Worm (Caenorhabditis elegans) whole organism, L1 larva: ENCODE results near the gene R01E6.7.

Experiments used
- C04F5.9 ChIP-seq: sonication (generic microtip); optimal IDR thresholded peaks from 2 replicates; lab custom pipeline; 2016; ENCODE audit warnings: missing genetic modification characterization, missing compliant biosample characterization
- C34B4.2 ChIP-seq: sonication (generic microtip); optimal IDR thresholded peaks from 2 replicates; lab custom pipeline; 2017; ENCODE audit warnings: mild to moderate bottlenecking, missing genetic modification characterization, missing compliant biosample characterization
- ama-1 ChIP-seq: fragments of 150-350 bp; optimal IDR thresholded peaks from 2 replicates; lab custom pipeline; 2014
- blmp-1 ChIP-seq: fragments of 150-350 bp; optimal IDR thresholded peaks from 2 replicates; lab custom pipeline; 2014; ENCODE audit warnings: missing biosample characterization, missing genetic modification characterization
- ceh-63 ChIP-seq: fragments of 200-800 bp; sonication (Bioruptor generic); optimal IDR thresholded peaks from 2 replicates; lab custom pipeline; 2018; ENCODE audit warnings: mild to moderate bottlenecking, missing genetic modification characterization, missing compliant biosample characterization
- ceh-8 ChIP-seq: fragments of 200-800 bp; sonication (Bioruptor generic); optimal IDR thresholded peaks from 2 replicates; lab custom pipeline; 2018; ENCODE audit warnings: mild to moderate bottlenecking, missing genetic modification characterization, moderate library complexity, missing compliant biosample characterization
- ceh-90 ChIP-seq: sonication (generic microtip); optimal IDR thresholded peaks from 2 replicates; lab custom pipeline; 2016; ENCODE audit warnings: missing genetic modification characterization, missing compliant biosample characterization
- dpl-1 ChIP-seq, 3 experiments: fragments of 150-350 bp in 2 of 3; sonication (generic microtip) in 1 of 3; optimal IDR thresholded peaks; 2 replicates each; lab custom pipeline; 2014 to 2017; ENCODE audit warnings: missing biosample characterization in 3 of 3, missing genetic modification characterization in 3 of 3, missing genetic modification reagents in 3 of 3
- egl-13 ChIP-seq: sonication (generic microtip); optimal IDR thresholded peaks from 2 replicates; lab custom pipeline; 2016; ENCODE audit warnings: missing genotype, missing genetic modification reagents, missing genetic modification characterization, missing compliant biosample characterization
- fkh-10 ChIP-seq: sonication (generic microtip); optimal IDR thresholded peaks from 2 replicates; lab custom pipeline; 2017; ENCODE audit warnings: missing biosample characterization, missing genetic modification reagents, missing genetic modification characterization
- fkh-4 ChIP-seq: sonication (generic microtip); optimal IDR thresholded peaks from 2 replicates; lab custom pipeline; 2016; ENCODE audit warnings: missing compliant biosample characterization, missing genetic modification characterization, borderline replicate concordance
- fkh-8 ChIP-seq: sonication (generic microtip); optimal IDR thresholded peaks from 2 replicates; lab custom pipeline; 2016; ENCODE audit warnings: mild to moderate bottlenecking, missing genetic modification characterization, missing compliant biosample characterization
- grh-1 ChIP-seq: fragments of 200-800 bp; sonication (Bioruptor generic); IDR thresholded peaks from 2 replicates; pipeline ENCODE4 v1.3.6; 2022; ENCODE audit warnings: missing genetic modification reagents, missing genetic modification characterization, missing compliant biosample characterization
- hlh-17 ChIP-seq: fragments of 200-800 bp; sonication (Bioruptor generic); optimal IDR thresholded peaks from 2 replicates; lab custom pipeline; 2018; ENCODE audit warnings: missing genetic modification characterization, mild to moderate bottlenecking, missing compliant biosample characterization, moderate library complexity, borderline replicate concordance
- hlh-4 ChIP-seq: sonication (generic microtip); optimal IDR thresholded peaks from 2 replicates; lab custom pipeline; 2016; ENCODE audit warnings: mild to moderate bottlenecking, missing genetic modification characterization, missing compliant biosample characterization
- jun-1 ChIP-seq: fragments of 150-350 bp; optimal IDR thresholded peaks from 2 replicates; lab custom pipeline; 2014; ENCODE audit warnings: missing biosample characterization, missing genetic modification reagents, missing genetic modification characterization
- lin-14 ChIP-seq: fragments of 200-800 bp; sonication (Bioruptor generic); optimal IDR thresholded peaks from 2 replicates; lab custom pipeline; 2018; ENCODE audit warnings: mild to moderate bottlenecking, missing genetic modification characterization, moderate library complexity, missing compliant biosample characterization
- lin-15B ChIP-seq: fragments of 150-350 bp; sonication (generic microtip); optimal IDR thresholded peaks from 3 replicates; lab custom pipeline; 2014; ENCODE audit warnings: missing biosample characterization, missing genetic modification characterization
- lin-35 ChIP-seq, 2 experiments: fragments of 150-350 bp; optimal IDR thresholded peaks; 2 replicates each; lab custom pipeline; 2014; ENCODE audit warnings: missing biosample characterization in 2 of 2, missing genetic modification characterization in 2 of 2, missing genetic modification reagents in 2 of 2
- lin-39 ChIP-seq: fragments of 150-350 bp; optimal IDR thresholded peaks from 2 replicates; lab custom pipeline; 2014; ENCODE audit warnings: missing biosample characterization, missing genetic modification reagents, missing genetic modification characterization
- lir-3 ChIP-seq: sonication (generic microtip); optimal IDR thresholded peaks from 2 replicates; lab custom pipeline; 2016; ENCODE audit warnings: mild to moderate bottlenecking, missing genetic modification characterization, moderate library complexity, missing compliant biosample characterization; ENCODE audit not compliant: poor library complexity
- lsy-2 ChIP-seq, 2 experiments: fragments of 150-350 bp; optimal IDR thresholded peaks; 2 replicates each; lab custom pipeline; 2014; ENCODE audit warnings: missing biosample characterization in 2 of 2, missing genetic modification characterization in 2 of 2
- mab-9 ChIP-seq: fragments of 200-800 bp; sonication (Bioruptor generic); IDR thresholded peaks from 2 replicates; pipeline ENCODE4 v1.3.6; 2022; ENCODE audit warnings: missing genetic modification reagents, missing genetic modification characterization, missing compliant biosample characterization
- mdl-1 ChIP-seq, 2 experiments: fragments of 150-350 bp; optimal IDR thresholded peaks; 2 replicates each; lab custom pipeline; 2014 to 2017; ENCODE audit warnings: missing biosample characterization in 2 of 2, missing genetic modification characterization in 2 of 2, inconsistent platforms in 1 of 2
- mef-2 ChIP-seq: fragments of 150-350 bp; optimal IDR thresholded peaks from 2 replicates; lab custom pipeline; 2014; ENCODE audit warnings: missing biosample characterization, missing genetic modification characterization
- mep-1 ChIP-seq: fragments of 150-350 bp; optimal IDR thresholded peaks from 2 replicates; lab custom pipeline; 2014; ENCODE audit warnings: missing biosample characterization, missing genetic modification characterization
- nhr-12 ChIP-seq: sonication (generic microtip); optimal IDR thresholded peaks from 2 replicates; lab custom pipeline; 2017; ENCODE audit warnings: missing biosample characterization, missing genetic modification characterization
- nhr-19 ChIP-seq: fragments of 200-800 bp; sonication (Bioruptor generic); conservative IDR thresholded peaks from 2 replicates; pipeline ENCODE4 v1.3.6; 2022; ENCODE audit warnings: missing genetic modification characterization, missing compliant biosample characterization
- nhr-20 ChIP-seq: sonication (generic microtip); optimal IDR thresholded peaks from 2 replicates; lab custom pipeline; 2016; ENCODE audit warnings: mild to moderate bottlenecking, missing genetic modification characterization, missing compliant biosample characterization
- nhr-47 ChIP-seq: sonication (generic microtip); optimal IDR thresholded peaks from 2 replicates; lab custom pipeline; 2016; ENCODE audit warnings: mild to moderate bottlenecking, missing genetic modification characterization, moderate library complexity, missing compliant biosample characterization
- nhr-71 ChIP-seq: sonication (generic microtip); optimal IDR thresholded peaks from 2 replicates; lab custom pipeline; 2016; ENCODE audit warnings: mild to moderate bottlenecking, missing genetic modification characterization, moderate library complexity, missing compliant biosample characterization
- nhr-77 ChIP-seq: fragments of 150-350 bp; optimal IDR thresholded peaks from 2 replicates; lab custom pipeline; 2014; ENCODE audit warnings: missing biosample characterization, missing genetic modification characterization
- nhr-90 ChIP-seq: sonication (generic microtip); optimal IDR thresholded peaks from 2 replicates; lab custom pipeline; 2016; ENCODE audit warnings: mild to moderate bottlenecking, missing genetic modification characterization, missing compliant biosample characterization; ENCODE audit not compliant: poor library complexity
- pag-3 ChIP-seq: sonication (generic microtip); optimal IDR thresholded peaks from 2 replicates; lab custom pipeline; 2017; ENCODE audit warnings: missing genetic modification characterization, mild to moderate bottlenecking, missing compliant biosample characterization, antibody characterized with exemption, borderline replicate concordance; ENCODE audit not compliant: insufficient read depth
- pax-3 ChIP-seq: fragments of 200-800 bp; sonication (Bioruptor generic); optimal IDR thresholded peaks from 2 replicates; lab custom pipeline; 2018; ENCODE audit warnings: mild to moderate bottlenecking, missing genetic modification characterization, moderate library complexity, missing compliant biosample characterization
- pqm-1 ChIP-seq: sonication (generic microtip); optimal IDR thresholded peaks from 3 replicates; lab custom pipeline; 2017; ENCODE audit warnings: missing biosample characterization, missing genetic modification characterization
- skn-1 ChIP-seq: fragments of 150-350 bp; optimal IDR thresholded peaks from 2 replicates; lab custom pipeline; 2014; ENCODE audit warnings: missing biosample characterization, missing genetic modification characterization
- snpc-4 ChIP-seq: fragments of 150-350 bp; optimal IDR thresholded peaks from 2 replicates; lab custom pipeline; 2014; ENCODE audit warnings: missing biosample characterization, missing genetic modification characterization
- sox-4 ChIP-seq: sonication (generic microtip); optimal IDR thresholded peaks from 2 replicates; lab custom pipeline; 2016; ENCODE audit warnings: missing genetic modification characterization, missing compliant biosample characterization
- sptf-1 ChIP-seq: fragments of 150-350 bp; optimal IDR thresholded peaks from 2 replicates; lab custom pipeline; 2014; ENCODE audit warnings: missing biosample characterization, missing genetic modification characterization
- sup-37 ChIP-seq: fragments of 200-800 bp; sonication (Bioruptor generic); optimal IDR thresholded peaks from 2 replicates; lab custom pipeline; 2018; ENCODE audit warnings: mild to moderate bottlenecking, missing genetic modification characterization, missing compliant biosample characterization
- swsn-7 ChIP-seq: sonication (generic microtip); optimal IDR thresholded peaks from 2 replicates; lab custom pipeline; 2016; ENCODE audit warnings: missing genetic modification characterization, missing compliant biosample characterization
- tbx-2 ChIP-seq: sonication (generic microtip); optimal IDR thresholded peaks from 2 replicates; lab custom pipeline; 2016; ENCODE audit warnings: missing genetic modification characterization, missing compliant biosample characterization
- unc-130 ChIP-seq: fragments of 150-350 bp; optimal IDR thresholded peaks from 2 replicates; lab custom pipeline; 2017; ENCODE audit warnings: missing biosample characterization, missing genetic modification characterization, inconsistent platforms
- unc-30 ChIP-seq: sonication (generic microtip); optimal IDR thresholded peaks from 2 replicates; lab custom pipeline; 2017; ENCODE audit warnings: missing biosample characterization, missing genetic modification characterization
- unc-62 ChIP-seq: fragments of 150-350 bp; optimal IDR thresholded peaks from 2 replicates; lab custom pipeline; 2014; ENCODE audit warnings: missing biosample characterization, missing genetic modification reagents, missing genetic modification characterization
- unc-86 ChIP-seq: sonication (generic microtip); optimal IDR thresholded peaks from 2 replicates; lab custom pipeline; 2016; ENCODE audit warnings: missing genetic modification characterization, missing compliant biosample characterization
- unc-98 ChIP-seq: fragments of 200-800 bp; sonication (Bioruptor generic); IDR thresholded peaks from 2 replicates; pipeline ENCODE4 v1.3.6; 2022; ENCODE audit warnings: missing genetic modification characterization, missing compliant biosample characterization
- vab-15 ChIP-seq: sonication (generic microtip); optimal IDR thresholded peaks from 2 replicates; lab custom pipeline; 2017; ENCODE audit warnings: missing genotype, mild to moderate bottlenecking, missing genetic modification characterization, missing compliant biosample characterization
- xbp-1 ChIP-seq: sonication (generic microtip); optimal IDR thresholded peaks from 2 replicates; lab custom pipeline; 2016; ENCODE audit warnings: missing genetic modification characterization, missing compliant biosample characterization
- zip-4 ChIP-seq: fragments of 200-800 bp; sonication (Bioruptor generic); optimal IDR thresholded peaks from 2 replicates; lab custom pipeline; 2018; ENCODE audit warnings: mild to moderate bottlenecking, missing genetic modification characterization, moderate library complexity, missing compliant biosample characterization
- ztf-4 ChIP-seq: fragments of 150-350 bp; optimal IDR thresholded peaks from 2 replicates; lab custom pipeline; 2014; ENCODE audit warnings: missing biosample characterization, missing genetic modification characterization

R01E6.7 gene

ce11 chrX:13539701-13540100 is 30.1 kb downstream of the R01E6.7 start (continued):
- peak; percentile 48 for TF ChIP-seq lir-3 (tag; lab: Kevin White, UChicago)
- TF ChIP-seq nhr-90 (tag; lab: Kevin White, UChicago), result peak; percentile 77
- TF ChIP-seq nhr-19, result peak; percentile 91
- peak; percentile 68 for TF ChIP-seq nhr-47 (tag; lab: Kevin White, UChicago)
- peak; percentile 39 for TF ChIP-seq xbp-1 (tag; lab: Kevin White, UChicago)
- TF ChIP-seq pax-3 (tag; lab: Kevin White, UChicago), result no peak
- TF ChIP-seq ceh-8 (GFP tag; lab: Kevin White, UChicago), result no peak
- no peak for TF ChIP-seq sptf-1 (tag; lab: Kevin White, UChicago)
- peak; percentile 43 to 67 for TF ChIP-seq lsy-2 (tag; optimal IDR thresholded peaks at IDR 0.05; lab: Kevin White, UChicago)
- no peak for TF ChIP-seq fkh-4
- no peak for TF ChIP-seq sox-4 (tag; lab: Kevin White, UChicago)
- TF ChIP-seq ceh-63 (GFP tag; lab: Kevin White, UChicago), result no peak
- TF ChIP-seq ceh-90, result no peak
- peak; percentile 24 for TF ChIP-seq jun-1 (tag; lab: Kevin White, UChicago)
- TF ChIP-seq mab-9 (GFP tag; lab: Robert Waterston, UW), result no peak
- TF ChIP-seq dpl-1 (GFP tag; optimal IDR thresholded peaks at IDR 0.05; lab: Kevin White, UChicago), result peak in 1 of 3 experiments; percentile 26
- peak; percentile 30 for TF ChIP-seq mep-1 (tag; lab: Kevin White, UChicago)
- no peak for TF ChIP-seq ama-1
- peak in 1 of 2 experiments; percentile 59 for TF ChIP-seq mdl-1 (tag; optimal IDR thresholded peaks at IDR 0.05; lab: Kevin White, UChicago)
- peak; percentile 96 for TF ChIP-seq nhr-20 (tag; lab: Kevin White, UChicago)
- TF ChIP-seq lin-14 (GFP tag; lab: Kevin White, UChicago), result peak; percentile 87
- TF ChIP-seq snpc-4 (tag; lab: Kevin White, UChicago), result no peak
- peak in 1 of 2 experiments; percentile 72 for TF ChIP-seq lin-35 (GFP tag; optimal IDR thresholded peaks at IDR 0.05; lab: Kevin White, UChicago)
- TF ChIP-seq nhr-71 (tag; lab: Kevin White, UChicago), result peak; percentile 88
- no peak for TF ChIP-seq unc-86 (tag; lab: Kevin White, UChicago)
- TF ChIP-seq pag-3 (tag; lab: Kevin White, UChicago), result no peak
- TF ChIP-seq nhr-77, result no peak
- no peak for TF ChIP-seq vab-15 (tag; lab: Kevin White, UChicago)
- TF ChIP-seq skn-1 (tag; lab: Kevin White, UChicago), result peak; percentile 68
- no peak for TF ChIP-seq unc-62 (GFP tag; lab: Kevin White, UChicago)
- peak; percentile 83 for TF ChIP-seq blmp-1
- TF ChIP-seq tbx-2 (tag; lab: Kevin White, UChicago), result peak; percentile 79
- TF ChIP-seq mef-2 (tag; lab: Kevin White, UChicago), result no peak
- TF ChIP-seq zip-4, result no peak
- TF ChIP-seq pqm-1 (tag; lab: Kevin White, UChicago), result no peak
- TF ChIP-seq C34B4.2 (tag; lab: Kevin White, UChicago), result no peak
- no peak for TF ChIP-seq unc-98 (GFP tag; lab: Robert Waterston, UW)
- TF ChIP-seq ztf-4 (tag; lab: Kevin White, UChicago), result no peak
- no peak for TF ChIP-seq sup-37 (GFP tag; lab: Kevin White, UChicago)
- no peak for TF ChIP-seq lin-15B (tag; lab: Kevin White, UChicago)
- TF ChIP-seq hlh-17, result no peak
- no peak for TF ChIP-seq unc-30
- no peak for TF ChIP-seq hlh-4 (tag; lab: Kevin White, UChicago)
- TF ChIP-seq C04F5.9 (tag; lab: Kevin White, UChicago), result no peak
- TF ChIP-seq egl-13, result no peak
- no peak for TF ChIP-seq fkh-10 (GFP tag; lab: Kevin White, UChicago)
- TF ChIP-seq lin-39, result no peak
- peak; percentile 85 for TF ChIP-seq grh-1
- TF ChIP-seq nhr-12 (tag; lab: Kevin White, UChicago), result no peak
- TF ChIP-seq swsn-7, result peak; percentile 20
- TF ChIP-seq fkh-8, result no peak
- TF ChIP-seq unc-130 (tag; lab: Kevin White, UChicago), result peak; percentile 6
